Worm (Caenorhabditis elegans) whole organism, mixed stage, embryonic: ENCODE data around the gene lipl-6.

Experiments
- blmp-1 ChIP-seq: fragments of 150-350 bp; optimal IDR thresholded peaks from 2 replicates; lab custom pipeline; 2014; ENCODE audit warnings: missing biosample characterization, missing genetic modification characterization
- ceh-83 ChIP-seq: fragments of 200-800 bp; sonication (Bioruptor generic); optimal IDR thresholded peaks from 2 replicates; lab custom pipeline; 2018; ENCODE audit warnings: mild to moderate bottlenecking, missing genetic modification characterization, missing compliant biosample characterization
- ces-1 ChIP-seq: fragments of 150-350 bp; optimal IDR thresholded peaks from 2 replicates; lab custom pipeline; 2014; ENCODE audit warnings: missing biosample characterization, missing genetic modification reagents, missing genetic modification characterization
- elt-3 ChIP-seq: fragments of 150-350 bp; optimal IDR thresholded peaks from 2 replicates; lab custom pipeline; 2014; ENCODE audit warnings: missing biosample characterization, missing genetic modification characterization
- mls-2 ChIP-seq: sonication (generic microtip); optimal IDR thresholded peaks from 2 replicates; lab custom pipeline; 2016; ENCODE audit warnings: mild to moderate bottlenecking, missing genetic modification characterization, moderate library complexity, missing compliant biosample characterization
- nhr-12 ChIP-seq: fragments of 150-350 bp; optimal IDR thresholded peaks from 2 replicates; lab custom pipeline; 2014; ENCODE audit warnings: missing biosample characterization, missing genetic modification characterization
- nhr-76 ChIP-seq: sonication (generic microtip); optimal IDR thresholded peaks from 2 replicates; lab custom pipeline; 2017; ENCODE audit warnings: missing biosample characterization, missing genetic modification characterization
- unc-120 ChIP-seq: sonication (generic microtip); optimal IDR thresholded peaks from 2 replicates; lab custom pipeline; 2017; ENCODE audit warnings: missing genetic modification characterization, missing compliant biosample characterization; ENCODE audit not compliant: poor library complexity, severe bottlenecking
- unc-39 ChIP-seq: fragments of 150-350 bp; optimal IDR thresholded peaks from 2 replicates; lab custom pipeline; 2014; ENCODE audit warnings: missing biosample characterization, missing genetic modification characterization
- unc-62 ChIP-seq: fragments of 150-350 bp; optimal IDR thresholded peaks from 2 replicates; lab custom pipeline; 2014; ENCODE audit warnings: missing biosample characterization, missing genetic modification reagents, missing genetic modification characterization
- zip-8 ChIP-seq: fragments of 150-350 bp; optimal IDR thresholded peaks from 2 replicates; lab custom pipeline; 2014; ENCODE audit warnings: missing biosample characterization, missing genetic modification characterization
- ztf-11 ChIP-seq: fragments of 150-350 bp; optimal IDR thresholded peaks from 2 replicates; lab custom pipeline; 2014; ENCODE audit warnings: missing biosample characterization, missing genetic modification characterization

DNA sequence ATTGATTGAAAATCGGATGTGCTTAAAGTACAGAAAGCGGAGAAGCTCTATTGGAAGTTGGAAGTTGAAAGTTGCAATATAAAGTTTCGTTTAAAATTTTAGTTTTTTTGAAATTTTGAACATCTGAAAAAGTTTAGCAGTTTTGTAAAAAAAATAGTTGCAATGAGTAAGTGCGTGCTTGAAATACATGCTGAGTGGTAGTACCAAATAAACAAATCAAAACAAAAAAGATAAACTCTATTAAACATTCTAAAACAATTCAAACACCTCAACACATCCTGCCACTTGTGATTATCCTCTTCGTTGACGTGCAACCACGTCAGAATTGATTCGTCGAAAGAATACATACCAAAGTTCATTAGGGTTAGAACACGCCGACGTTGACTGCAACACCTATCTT, 14.9 kb downstream of the lipl-6 start:
- TF ChIP-seq unc-120 (tag; lab: Kevin White, UChicago) = no peak
- TF ChIP-seq unc-39 (tag; lab: Kevin White, UChicago) = no peak
- TF ChIP-seq blmp-1 (tag; lab: Kevin White, UChicago) = no peak
- no peak for TF ChIP-seq ztf-11 (tag; lab: Kevin White, UChicago)
- TF ChIP-seq nhr-76 (tag; lab: Kevin White, UChicago) = no peak
- TF ChIP-seq nhr-12 = no peak
- TF ChIP-seq zip-8 (tag; lab: Kevin White, UChicago) = no peak
- no peak for TF ChIP-seq unc-62
- TF ChIP-seq ces-1 (GFP tag; lab: Kevin White, UChicago) = no peak
- no peak for TF ChIP-seq elt-3
- TF ChIP-seq mls-2 (tag; lab: Kevin White, UChicago) = no peak
- no peak for TF ChIP-seq ceh-83 (GFP tag; lab: Kevin White, UChicago)
